Worm (Caenorhabditis elegans) whole organism, L3 larva: ENCODE measurements around the gene T13F2.2.
A peak's percentile ranks its signal among the peaks of the same experiment; 100 is the strongest.
"Not testable (repeated sequence)": the region's sequence is repeated elsewhere in the genome, so short reads cannot be mapped to it uniquely, and the experiment has no call there.

Experiments used
- aly-2 ChIP-seq: fragments of 150-350 bp; optimal IDR thresholded peaks from 2 replicates; lab custom pipeline; 2014; ENCODE audit warnings: missing biosample characterization, missing genetic modification characterization
- ama-1 ChIP-seq: fragments of 150-350 bp; optimal IDR thresholded peaks from 2 replicates; lab custom pipeline; 2018
- ceh-28 ChIP-seq: fragments of 150-350 bp; optimal IDR thresholded peaks from 2 replicates; lab custom pipeline; 2014; ENCODE audit warnings: missing biosample characterization, missing genetic modification reagents, missing genetic modification characterization
- ceh-82 ChIP-seq: fragments of 150-350 bp; optimal IDR thresholded peaks from 2 replicates; lab custom pipeline; 2014; ENCODE audit warnings: missing biosample characterization, missing genetic modification characterization
- ceh-9 ChIP-seq: sonication (generic microtip); optimal IDR thresholded peaks from 2 replicates; lab custom pipeline; 2018; ENCODE audit warnings: missing biosample characterization, missing genetic modification characterization
- daf-12 ChIP-seq: fragments of 150-350 bp; optimal IDR thresholded peaks from 2 replicates; lab custom pipeline; 2014; ENCODE audit warnings: missing biosample characterization, missing genetic modification reagents, missing genetic modification characterization
- egl-27 ChIP-seq: sonication (generic microtip); optimal IDR thresholded peaks from 4 replicates; lab custom pipeline; 2017; ENCODE audit warnings: missing biosample characterization, missing genetic modification reagents, missing genetic modification characterization
- egl-5 ChIP-seq: fragments of 150-350 bp; optimal IDR thresholded peaks from 2 replicates; lab custom pipeline; 2017; ENCODE audit warnings: missing biosample characterization, missing genetic modification reagents, missing genetic modification characterization, inconsistent platforms
- elt-2 ChIP-seq: sonication (generic microtip); optimal IDR thresholded peaks from 2 replicates; lab custom pipeline; 2016; ENCODE audit warnings: missing genetic modification reagents, mild to moderate bottlenecking, missing genetic modification characterization, missing compliant biosample characterization
- elt-3 ChIP-seq, 3 experiments: fragments of 150-350 bp in 1 of 3; sonication (generic microtip) in 2 of 3; optimal IDR thresholded peaks; 2 replicates in 2 of 3; 4 replicates in 1 of 3; lab custom pipeline; 2014 to 2017; ENCODE audit warnings: missing biosample characterization in 3 of 3, missing genetic modification characterization in 3 of 3
- fkh-2 ChIP-seq: fragments of 150-350 bp; optimal IDR thresholded peaks from 2 replicates; lab custom pipeline; 2014; ENCODE audit warnings: missing biosample characterization, missing genetic modification reagents, missing genetic modification characterization
- jun-1 ChIP-seq: fragments of 150-350 bp; optimal IDR thresholded peaks from 2 replicates; lab custom pipeline; 2014; ENCODE audit warnings: missing biosample characterization, missing genetic modification reagents, missing genetic modification characterization
- lin-15B ChIP-seq: fragments of 150-350 bp; optimal IDR thresholded peaks from 2 replicates; lab custom pipeline; 2014; ENCODE audit warnings: missing biosample characterization, missing genetic modification characterization
- lin-39 ChIP-seq: fragments of 150-350 bp; optimal IDR thresholded peaks from 2 replicates; lab custom pipeline; 2018; ENCODE audit warnings: missing biosample characterization, missing genetic modification reagents, missing genetic modification characterization
- lsy-12 ChIP-seq: sonication (generic microtip); optimal IDR thresholded peaks from 2 replicates; lab custom pipeline; 2016; ENCODE audit warnings: mild to moderate bottlenecking, missing genetic modification characterization, missing compliant biosample characterization
- mdl-1 ChIP-seq: fragments of 150-350 bp; optimal IDR thresholded peaks from 2 replicates; lab custom pipeline; 2014; ENCODE audit warnings: missing biosample characterization, missing genetic modification characterization
- mml-1 ChIP-seq: fragments of 150-350 bp; sonication (generic microtip); optimal IDR thresholded peaks from 3 replicates; lab custom pipeline; 2014; ENCODE audit warnings: missing biosample characterization, missing genetic modification characterization
- nfya-1 ChIP-seq: sonication (generic microtip); optimal IDR thresholded peaks from 2 replicates; lab custom pipeline; 2017; ENCODE audit warnings: missing genetic modification characterization, mild to moderate bottlenecking, missing compliant biosample characterization, antibody characterized with exemption, moderate library complexity; ENCODE audit not compliant: insufficient read depth
- nhr-23 ChIP-seq: fragments of 150-350 bp; optimal IDR thresholded peaks from 2 replicates; lab custom pipeline; 2014; ENCODE audit warnings: missing biosample characterization, missing genetic modification reagents, missing genetic modification characterization
- nhr-237 ChIP-seq: fragments of 150-350 bp; optimal IDR thresholded peaks from 2 replicates; lab custom pipeline; 2014; ENCODE audit warnings: missing biosample characterization, missing genetic modification characterization
- nhr-25 ChIP-seq: sonication (generic microtip); optimal IDR thresholded peaks from 2 replicates; lab custom pipeline; 2017; ENCODE audit warnings: missing biosample characterization, missing genetic modification characterization
- nhr-28 ChIP-seq: fragments of 150-350 bp; optimal IDR thresholded peaks from 2 replicates; lab custom pipeline; 2014; ENCODE audit warnings: missing biosample characterization, missing genetic modification characterization
- nhr-77 ChIP-seq: fragments of 150-350 bp; optimal IDR thresholded peaks from 2 replicates; lab custom pipeline; 2014; ENCODE audit warnings: missing biosample characterization, missing genetic modification characterization
- pqm-1 ChIP-seq: fragments of 150-350 bp; optimal IDR thresholded peaks from 2 replicates; lab custom pipeline; 2017; ENCODE audit warnings: missing biosample characterization, missing genetic modification characterization, inconsistent platforms
- sea-2 ChIP-seq: fragments of 150-350 bp; sonication (generic microtip); optimal IDR thresholded peaks from 4 replicates; lab custom pipeline; 2014; ENCODE audit warnings: missing biosample characterization, missing genetic modification reagents, missing genetic modification characterization
- skn-1 ChIP-seq: fragments of 150-350 bp; optimal IDR thresholded peaks from 2 replicates; lab custom pipeline; 2014; ENCODE audit warnings: missing biosample characterization, missing genetic modification characterization
- snpc-4 ChIP-seq: fragments of 150-350 bp; optimal IDR thresholded peaks from 2 replicates; lab custom pipeline; 2014; ENCODE audit warnings: missing biosample characterization, missing genetic modification characterization
- tbx-2 ChIP-seq: sonication (generic microtip); optimal IDR thresholded peaks from 2 replicates; lab custom pipeline; 2016; ENCODE audit warnings: mild to moderate bottlenecking, missing genetic modification characterization, missing compliant biosample characterization
- unc-39 ChIP-seq: sonication (generic microtip); optimal IDR thresholded peaks from 4 replicates; lab custom pipeline; 2017; ENCODE audit warnings: missing biosample characterization, missing genetic modification characterization
- unc-62 ChIP-seq: fragments of 150-350 bp; sonication (generic microtip); optimal IDR thresholded peaks from 4 replicates; lab custom pipeline; 2014; ENCODE audit warnings: missing biosample characterization, missing genetic modification reagents, missing genetic modification characterization
- zag-1 ChIP-seq: fragments of 150-350 bp; optimal IDR thresholded peaks from 2 replicates; lab custom pipeline; 2014; ENCODE audit warnings: missing biosample characterization, missing genetic modification characterization
- ztf-11 ChIP-seq: fragments of 150-350 bp; optimal IDR thresholded peaks from 2 replicates; lab custom pipeline; 2014; ENCODE audit warnings: missing biosample characterization, missing genetic modification characterization

T13F2.2 gene

ce11 chrIV:9837349-9837748, 40.2 kb upstream of the T13F2.2 start, which contains the start of gene msp-10:
TSS of gene msp-10 (plus strand) at chrIV:9837649.
- not testable (repeated sequence) for TF ChIP-seq nhr-25, ceh-82, ztf-11 (tag; lab: Kevin White, UChicago)

ce11 chrIV:9836317-9836716, 39.2 kb upstream of the T13F2.2 start, which contains the start of gene msp-81:
TSS of gene msp-81 (minus strand) at chrIV:9836417.
- TF ChIP-seq nfya-1 (tag; lab: Kevin White, UChicago) (no peak), unc-62 (GFP tag; lab: Kevin White, UChicago) (no peak), zag-1 (tag; lab: Kevin White, UChicago) (no peak), fkh-2 (no peak), skn-1 (tag; lab: Kevin White, UChicago) (no peak), daf-12 (tag; lab: Kevin White, UChicago) (no peak), tbx-2 (tag; lab: Kevin White, UChicago) (no peak), ztf-11 (tag; lab: Kevin White, UChicago) (no peak), egl-27 (no peak)

DNA sequence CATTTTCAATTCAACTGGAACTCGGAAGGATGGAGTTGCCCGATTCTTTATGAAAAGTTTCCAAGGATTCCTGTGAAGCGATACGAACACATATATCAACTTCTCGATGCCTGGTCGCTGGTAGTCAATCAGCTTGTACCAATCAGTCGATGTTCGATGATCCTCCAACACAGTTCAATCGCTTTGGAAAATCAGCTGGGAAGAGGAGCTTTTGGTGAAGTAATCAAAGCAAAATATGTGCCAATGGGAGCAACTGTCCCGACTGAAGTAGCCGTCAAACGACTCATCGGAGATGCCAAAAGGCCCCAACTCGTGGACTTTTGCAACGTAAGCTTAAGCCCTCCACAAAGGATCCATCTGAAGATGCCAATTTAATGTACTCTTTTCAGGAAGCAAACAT, 36.2 kb upstream of the T13F2.2 start:
- TF ChIP-seq ama-1 (lab: Kevin White, UChicago) = no peak

ce11 chrIV:9832586-9832985, 35.4 kb upstream of the T13F2.2 start, which contains the start of gene kin-21:
TSS of gene kin-21 (plus strand) at chrIV:9832886.
- TF ChIP-seq nhr-77 (tag; lab: Kevin White, UChicago) (no peak), ztf-11 (tag; lab: Kevin White, UChicago) (no peak), pqm-1 (tag; lab: Kevin White, UChicago) (no peak), lin-39 (no peak), elt-3 (tag; optimal IDR thresholded peaks at IDR 0.05; lab: Kevin White, UChicago) (no peak), nhr-28 (no peak), fkh-2 (no peak), lin-15B (no peak), nhr-25 (tag; lab: Kevin White, UChicago) (no peak), ceh-28 (tag; lab: Kevin White, UChicago) (no peak), jun-1 (tag; lab: Kevin White, UChicago) (no peak), ama-1 (lab: Kevin White, UChicago) (no peak), elt-2 (no peak), nhr-23 (tag; lab: Kevin White, UChicago) (no peak), unc-39 (tag; lab: Kevin White, UChicago) (no peak), mml-1 (tag; lab: Kevin White, UChicago) (no peak), ceh-9 (tag; lab: Kevin White, UChicago) (no peak)
- TF ChIP-seq, all 47 proteins: peak for 0

ce11 chrIV:9825196-9825744, 28.1 kb upstream of the T13F2.2 start, which contains the start of gene mtr-4:
TSS of gene mtr-4 (plus strand) at chrIV:9825694.
- peak; percentile 27 for TF ChIP-seq egl-5 (tag; lab: Kevin White, UChicago)
- TF ChIP-seq lin-15B = peak; percentile 62
- peak; percentile 24 for TF ChIP-seq skn-1 (tag; lab: Kevin White, UChicago)
- peak; percentile 85 for TF ChIP-seq elt-2
- no peak for TF ChIP-seq nfya-1 (tag; lab: Kevin White, UChicago)
- no peak for TF ChIP-seq ceh-9 (tag; lab: Kevin White, UChicago)

ce11 chrIV:9824480-9824879, 27.3 kb upstream of the T13F2.2 start, which contains the start of gene catp-6:
TSS of gene catp-6 (minus strand) at chrIV:9824580.
- TF ChIP-seq ceh-28 (tag; lab: Kevin White, UChicago) (no peak), aly-2 (tag; lab: Kevin White, UChicago) (no peak), egl-5 (tag; lab: Kevin White, UChicago) (no peak), snpc-4 (tag; lab: Kevin White, UChicago) (no peak), mdl-1 (no peak), nhr-237 (tag; lab: Kevin White, UChicago) (no peak), sea-2 (no peak), jun-1 (tag; lab: Kevin White, UChicago) (no peak), lsy-12 (tag; lab: Kevin White, UChicago) (no peak)
